Worm (Caenorhabditis elegans): ENCODE measurements around the gene T03F7.7.

T03F7.7 gene

ce11 chrV:11272848-11273247, 38.4 kb upstream of the T03F7.7 start, which contains the start of gene clec-223:
Gene clec-223 (plus strand): TSS chrV:11273148.
- TF ChIP-seq sma-9 (GFP tag; optimal IDR thresholded peaks at IDR 0.05) (no peak), sma-9 (tag; optimal IDR thresholded peaks at IDR 0.05) (no peak), R02D3.7 (tag; optimal IDR thresholded peaks at IDR 0.05) (no peak), unc-39 (tag; optimal IDR thresholded peaks at IDR 0.05) (no peak), sma-3 (GFP tag; optimal IDR thresholded peaks at IDR 0.05) (no peak), skn-1 (tag; optimal IDR thresholded peaks at IDR 0.05) (no peak), nhr-21 (tag; optimal IDR thresholded peaks at IDR 0.05) (no peak), nhr-23 (tag; optimal IDR thresholded peaks at IDR 0.05) (no peak)

- no peak for TF ChIP-seq nhr-23 (tag; optimal IDR thresholded peaks at IDR 0.05)
- no peak for TF ChIP-seq peb-1 (tag; optimal IDR thresholded peaks at IDR 0.05)
- no peak for TF ChIP-seq ceh-82 (tag; optimal IDR thresholded peaks at IDR 0.05)
- TF ChIP-seq unc-39 (tag; optimal IDR thresholded peaks at IDR 0.05), result no peak
- no peak for TF ChIP-seq fos-1 (tag; optimal IDR thresholded peaks at IDR 0.05)
- TF ChIP-seq ama-1 (optimal IDR thresholded peaks at IDR 0.05), result no peak
- no peak for TF ChIP-seq unc-62 (GFP tag; optimal IDR thresholded peaks at IDR 0.05)
- no peak for TF ChIP-seq nhr-25 (tag; optimal IDR thresholded peaks at IDR 0.05)
- no peak for TF ChIP-seq mab-5 (tag; optimal IDR thresholded peaks at IDR 0.05)
- no peak for TF ChIP-seq mbf-1 (tag; optimal IDR thresholded peaks at IDR 0.05)
- TF ChIP-seq snpc-4 (tag; optimal IDR thresholded peaks at IDR 0.05), result no peak
These were observed 31.7 kb upstream of the T03F7.7 start for ce11 chrV:11279564-11279963.

ce11 chrV:11281414-11282209, 29.6 kb upstream of the T03F7.7 start:
- no peak for TF ChIP-seq ama-1 (optimal IDR thresholded peaks at IDR 0.05)
- no peak for TF ChIP-seq nhr-12 (tag; optimal IDR thresholded peaks at IDR 0.05)
- no peak for TF ChIP-seq unc-62 (GFP tag; optimal IDR thresholded peaks at IDR 0.05)
- TF ChIP-seq dmd-4 (tag; optimal IDR thresholded peaks at IDR 0.05), result no peak
- no peak for TF ChIP-seq nhr-11 (tag; optimal IDR thresholded peaks at IDR 0.05)
- no peak for TF ChIP-seq nhr-6 (tag; optimal IDR thresholded peaks at IDR 0.05)
- TF ChIP-seq mdl-1 (tag; optimal IDR thresholded peaks at IDR 0.05), result no peak
- TF ChIP-seq unc-39 (tag; optimal IDR thresholded peaks at IDR 0.05), result no peak
- TF ChIP-seq nhr-25 (tag; optimal IDR thresholded peaks at IDR 0.05), result no peak
- TF ChIP-seq skn-1 (tag; optimal IDR thresholded peaks at IDR 0.05), result no peak
- peak; percentile 26 for TF ChIP-seq C34F6.9 (tag; optimal IDR thresholded peaks at IDR 0.05)
- no peak for TF ChIP-seq mbf-1 (tag; optimal IDR thresholded peaks at IDR 0.05)
- no peak for TF ChIP-seq aly-2 (tag; optimal IDR thresholded peaks at IDR 0.05)
- TF ChIP-seq nhr-129 (tag; optimal IDR thresholded peaks at IDR 0.05), result no peak
- no peak for TF ChIP-seq ceh-82 (tag; optimal IDR thresholded peaks at IDR 0.05)
- TF ChIP-seq Y55F3AM.14 (GFP tag; optimal IDR thresholded peaks at IDR 0.05), result no peak
- no peak for TF ChIP-seq gmeb-1 (tag; optimal IDR thresholded peaks at IDR 0.05)
- TF ChIP-seq peb-1 (tag; optimal IDR thresholded peaks at IDR 0.05), result no peak
- TF ChIP-seq mab-5 (tag; optimal IDR thresholded peaks at IDR 0.05), result no peak
- peak; percentile 5 for TF ChIP-seq nhr-21 (tag; optimal IDR thresholded peaks at IDR 0.05)
- TF ChIP-seq ztf-4 (tag; optimal IDR thresholded peaks at IDR 0.05), result no peak
- peak; percentile 11 for TF ChIP-seq unc-55 (GFP tag; optimal IDR thresholded peaks at IDR 0.05)
- TF ChIP-seq lin-13 (GFP tag; optimal IDR thresholded peaks at IDR 0.05), result no peak
- no peak for TF ChIP-seq elt-1 (tag; optimal IDR thresholded peaks at IDR 0.05)
- TF ChIP-seq sem-4 (tag; optimal IDR thresholded peaks at IDR 0.05), result no peak
- no peak for TF ChIP-seq F13H6.1 (tag; optimal IDR thresholded peaks at IDR 0.05)
- TF ChIP-seq alr-1 (tag; optimal IDR thresholded peaks at IDR 0.05), result no peak
- no peak for TF ChIP-seq ztf-11 (tag; optimal IDR thresholded peaks at IDR 0.05)
- TF ChIP-seq zag-1 (tag; optimal IDR thresholded peaks at IDR 0.05), result no peak
- TF ChIP-seq ZK546.5 (tag; optimal IDR thresholded peaks at IDR 0.05), result no peak
- TF ChIP-seq elt-3 (tag; optimal IDR thresholded peaks at IDR 0.05), result no peak
- no peak for TF ChIP-seq R02D3.7 (tag; optimal IDR thresholded peaks at IDR 0.05)
- no peak for TF ChIP-seq ztf-1 (GFP tag; conservative IDR thresholded peaks at IDR 0.05)
- no peak for TF ChIP-seq sma-3 (GFP tag; optimal IDR thresholded peaks at IDR 0.05)
- no peak for TF ChIP-seq nhr-10 (tag; optimal IDR thresholded peaks at IDR 0.05)
- TF ChIP-seq egl-27 (tag; optimal IDR thresholded peaks at IDR 0.05), result no peak
- TF ChIP-seq ceh-16 (tag; optimal IDR thresholded peaks at IDR 0.05), result no peak
- TF ChIP-seq lsy-2 (tag; optimal IDR thresholded peaks at IDR 0.05), result peak in 1 of 2 experiments; percentile 25
- peak; percentile 30 for TF ChIP-seq sma-9 (GFP tag; optimal IDR thresholded peaks at IDR 0.05)
- TF ChIP-seq sma-9 (tag; optimal IDR thresholded peaks at IDR 0.05), result no peak
- no peak for TF ChIP-seq lin-39 (tag; optimal IDR thresholded peaks at IDR 0.05)
- no peak for TF ChIP-seq snpc-4 (tag; optimal IDR thresholded peaks at IDR 0.05)
- TF ChIP-seq nhr-237 (tag; optimal IDR thresholded peaks at IDR 0.05), result no peak
